Fruit fly (Drosophila melanogaster) whole organism, embryonic: ENCODE measurements around the gene corto.

ENCODE experiments used
- Bgb ChIP-seq: fragments of 200-800 bp; sonication (Bioruptor generic); IDR thresholded peaks from 2 replicates; pipeline ENCODE4 v1.3.6; 2022; ENCODE audit warnings: missing biosample characterization, missing genetic modification characterization; ENCODE audit not compliant: partially characterized antibody
- CG10543 ChIP-seq: fragments of 200-800 bp; sonication (Bioruptor generic); optimal IDR thresholded peaks from 3 replicates; lab custom pipeline; 2017; ENCODE audit warnings: missing biosample characterization, mild to moderate bottlenecking, missing genetic modification characterization, moderate library complexity
- CG10979 ChIP-seq: fragments of 200-800 bp; sonication (Bioruptor generic); optimal IDR thresholded peaks from 2 replicates; lab custom pipeline; 2018; ENCODE audit warnings: missing biosample characterization, mild to moderate bottlenecking, missing genetic modification characterization, moderate library complexity
- CG11723 ChIP-seq: fragments of 200-800 bp; sonication (Bioruptor generic); optimal IDR thresholded peaks from 2 replicates; lab custom pipeline; 2017; ENCODE audit warnings: missing biosample characterization, mild to moderate bottlenecking, missing genetic modification characterization
- CG13624 ChIP-seq: fragments of 200-800 bp; sonication (Bioruptor generic); optimal IDR thresholded peaks from 2 replicates; lab custom pipeline; 2016; ENCODE audit warnings: missing biosample characterization, missing genetic modification characterization
- CG14710 ChIP-seq: fragments of 200-800 bp; sonication (Bioruptor generic); optimal IDR thresholded peaks from 3 replicates; lab custom pipeline; 2019; ENCODE audit warnings: missing biosample characterization, mild to moderate bottlenecking, missing genetic modification characterization, moderate library complexity
- CG15269 ChIP-seq: fragments of 200-800 bp; sonication (Bioruptor generic); optimal IDR thresholded peaks from 2 replicates; lab custom pipeline; 2018; ENCODE audit warnings: missing biosample characterization, mild to moderate bottlenecking, missing genetic modification characterization, moderate library complexity
- CG15479 ChIP-seq: fragments of 200-800 bp; sonication (Bioruptor generic); optimal IDR thresholded peaks from 3 replicates; lab custom pipeline; 2019; ENCODE audit warnings: missing biosample characterization, mild to moderate bottlenecking, missing genetic modification characterization, moderate library complexity
- CG1603 ChIP-seq: fragments of 200-800 bp; sonication (Bioruptor generic); optimal IDR thresholded peaks from 2 replicates; lab custom pipeline; 2019; ENCODE audit warnings: missing biosample characterization, mild to moderate bottlenecking, missing genetic modification characterization, moderate library complexity
- CG17361 ChIP-seq: fragments of 200-800 bp; sonication (Bioruptor generic); IDR thresholded peaks from 3 replicates; pipeline ENCODE4 v1.3.6; 2022; ENCODE audit warnings: missing biosample characterization, missing genetic modification characterization
- CG17912 ChIP-seq: fragments of 200-800 bp; sonication (Bioruptor generic); optimal IDR thresholded peaks from 2 replicates; lab custom pipeline; 2018; ENCODE audit warnings: missing biosample characterization, mild to moderate bottlenecking, missing genetic modification characterization
- CG30403 ChIP-seq: fragments of 200-800 bp; sonication (Bioruptor generic); optimal IDR thresholded peaks from 3 replicates; lab custom pipeline; 2016; ENCODE audit warnings: missing biosample characterization, missing genetic modification characterization
- CG31441 ChIP-seq: fragments of 200-800 bp; sonication (Bioruptor generic); IDR thresholded peaks from 2 replicates; pipeline ENCODE4 v1.3.6; 2022; ENCODE audit warnings: missing biosample characterization, missing genetic modification characterization
- CG3281 ChIP-seq: fragments of 200-800 bp; sonication (Bioruptor generic); optimal IDR thresholded peaks from 3 replicates; lab custom pipeline; 2017; ENCODE audit warnings: missing biosample characterization, mild to moderate bottlenecking, missing genetic modification characterization
- CG33557 ChIP-seq: fragments of 200-800 bp; sonication (Bioruptor generic); optimal IDR thresholded peaks from 2 replicates; lab custom pipeline; 2019; ENCODE audit warnings: missing biosample characterization, mild to moderate bottlenecking, missing genetic modification characterization, moderate library complexity
- CG34376 ChIP-seq: fragments of 200-800 bp; sonication (Bioruptor generic); optimal IDR thresholded peaks from 2 replicates; lab custom pipeline; 2018; ENCODE audit warnings: missing biosample characterization, mild to moderate bottlenecking, missing genetic modification characterization
- CG3838 ChIP-seq: fragments of 200-800 bp; sonication (Bioruptor generic); optimal IDR thresholded peaks from 3 replicates; lab custom pipeline; 2016; ENCODE audit warnings: missing biosample characterization, missing genetic modification characterization
- CG7745 ChIP-seq: fragments of 200-800 bp; sonication (Bioruptor generic); optimal IDR thresholded peaks from 2 replicates; lab custom pipeline; 2018; ENCODE audit warnings: missing biosample characterization, mild to moderate bottlenecking, missing genetic modification characterization, moderate library complexity
- D19B ChIP-seq: fragments of 200-800 bp; sonication (Bioruptor generic); optimal IDR thresholded peaks from 2 replicates; lab custom pipeline; 2017; ENCODE audit warnings: missing biosample characterization, mild to moderate bottlenecking, missing genetic modification characterization
- Drgx ChIP-seq: fragments of 200-800 bp; sonication (Bioruptor generic); IDR thresholded peaks from 2 replicates; pipeline ENCODE4 v1.3.6; 2022; ENCODE audit warnings: missing biosample characterization, missing genetic modification characterization
- Ets65A ChIP-seq: fragments of 200-800 bp; sonication (Bioruptor generic); peaks from one replicate; lab custom pipeline; 2016; ENCODE audit warnings: missing biosample characterization, missing genetic modification characterization
- H15 ChIP-seq: fragments of 200-800 bp; sonication (Bioruptor generic); IDR thresholded peaks from 3 replicates; pipeline ENCODE4 v1.3.6; 2022; ENCODE audit warnings: missing biosample characterization, missing genetic modification characterization
- HHEX ChIP-seq: fragments of 200-800 bp; sonication (Bioruptor generic); optimal IDR thresholded peaks from 3 replicates; lab custom pipeline; 2017; ENCODE audit warnings: missing biosample characterization, mild to moderate bottlenecking, missing genetic modification characterization, missing genetic modification reagents
- Hand ChIP-seq: fragments of 200-800 bp; sonication (Bioruptor generic); optimal IDR thresholded peaks from 2 replicates; lab custom pipeline; 2017; ENCODE audit warnings: mild to moderate bottlenecking, missing biosample characterization, missing genetic modification reagents, missing genetic modification characterization
- Hsf ChIP-seq: fragments of 200-800 bp; sonication (Bioruptor generic); optimal IDR thresholded peaks from 3 replicates; lab custom pipeline; 2016; ENCODE audit warnings: missing biosample characterization, missing genetic modification characterization
- Kr ChIP-seq: fragments of 200-800 bp; sonication (Bioruptor generic); optimal IDR thresholded peaks from 2 replicates; lab custom pipeline; 2017; ENCODE audit warnings: missing biosample characterization, mild to moderate bottlenecking, missing genetic modification characterization
- NC2β ChIP-seq: fragments of 200-800 bp; sonication (Bioruptor generic); optimal IDR thresholded peaks from 2 replicates; lab custom pipeline; 2016; ENCODE audit warnings: missing biosample characterization, missing genetic modification characterization
- Ptx1 ChIP-seq: fragments of 200-800 bp; sonication (Bioruptor generic); IDR thresholded peaks from 2 replicates; pipeline ENCODE4 v1.3.6; 2022; ENCODE audit warnings: missing biosample characterization, missing genetic modification characterization
- Ssrp ChIP-seq: fragments of 200-800 bp; sonication (Bioruptor generic); optimal IDR thresholded peaks from 2 replicates; lab custom pipeline; 2018; ENCODE audit warnings: missing biosample characterization, mild to moderate bottlenecking, missing genetic modification characterization, moderate library complexity
- aop ChIP-seq: fragments of 200-800 bp; sonication (Bioruptor generic); IDR thresholded peaks from 2 replicates; pipeline ENCODE4 v1.3.6; 2022; ENCODE audit warnings: missing biosample characterization, missing genetic modification characterization
- ara ChIP-seq: fragments of 200-800 bp; sonication (Bioruptor generic); IDR thresholded peaks from 2 replicates; pipeline ENCODE4 v1.3.6; 2022; ENCODE audit warnings: missing biosample characterization, missing genetic modification characterization
- ato ChIP-seq: fragments of 200-800 bp; sonication (Bioruptor generic); IDR thresholded peaks from 2 replicates; pipeline ENCODE4 v1.3.6; 2022; ENCODE audit warnings: missing biosample characterization, missing genetic modification characterization; ENCODE audit not compliant: partially characterized antibody
- bcd ChIP-seq: fragments of 200-800 bp; sonication (Bioruptor generic); optimal IDR thresholded peaks from 2 replicates; lab custom pipeline; 2017; ENCODE audit warnings: missing biosample characterization, mild to moderate bottlenecking, missing genetic modification characterization
- bowl ChIP-seq: fragments of 200-800 bp; sonication (Bioruptor generic); IDR thresholded peaks from 2 replicates; pipeline ENCODE4 v1.3.6; 2022; ENCODE audit warnings: missing biosample characterization, missing genetic modification characterization
- danr ChIP-seq: fragments of 200-800 bp; sonication (Bioruptor generic); IDR thresholded peaks from 2 replicates; pipeline ENCODE4 v1.3.6; 2022; ENCODE audit warnings: missing biosample characterization, missing genetic modification characterization
- dmrt11E ChIP-seq: fragments of 200-800 bp; sonication (Bioruptor generic); optimal IDR thresholded peaks from 3 replicates; lab custom pipeline; 2018; ENCODE audit warnings: missing biosample characterization, mild to moderate bottlenecking, missing genetic modification characterization, moderate library complexity
- en ChIP-seq: fragments of 200-800 bp; sonication (Bioruptor generic); optimal IDR thresholded peaks from 2 replicates; lab custom pipeline; 2016; ENCODE audit warnings: missing biosample characterization, missing genetic modification characterization
- fru ChIP-seq: fragments of >200 bp; optimal IDR thresholded peaks from 2 replicates; lab custom pipeline; 2017
- hb ChIP-seq: fragments of 200-800 bp; sonication (Bioruptor generic); IDR thresholded peaks from 3 replicates; pipeline ENCODE4 v1.3.6; 2022; ENCODE audit warnings: missing biosample characterization, missing genetic modification characterization; ENCODE audit not compliant: partially characterized antibody
- kay ChIP-seq: fragments of 200-800 bp; sonication (Bioruptor generic); optimal IDR thresholded peaks from 2 replicates; lab custom pipeline; 2016; ENCODE audit warnings: missing biosample characterization, missing genetic modification characterization
- mam ChIP-seq: fragments of 200-800 bp; sonication (Bioruptor generic); optimal IDR thresholded peaks from 3 replicates; lab custom pipeline; 2016; ENCODE audit warnings: missing biosample characterization, missing genetic modification characterization
- oc ChIP-seq: fragments of 200-800 bp; sonication (Bioruptor generic); optimal IDR thresholded peaks from 2 replicates; lab custom pipeline; 2018; ENCODE audit warnings: missing biosample characterization, mild to moderate bottlenecking, missing genetic modification characterization, moderate library complexity
- pb ChIP-seq: fragments of 200-800 bp; sonication (Bioruptor generic); optimal IDR thresholded peaks from 3 replicates; lab custom pipeline; 2016; ENCODE audit warnings: missing biosample characterization, missing genetic modification characterization
- pum ChIP-seq: fragments of 200-800 bp; sonication (Bioruptor generic); optimal IDR thresholded peaks from 2 replicates; lab custom pipeline; 2016; ENCODE audit warnings: missing biosample characterization, missing genetic modification characterization
- sens ChIP-seq: fragments of 200-800 bp; sonication (Bioruptor generic); peaks from one replicate; lab custom pipeline; 2016; ENCODE audit warnings: missing biosample characterization, missing genetic modification characterization
- sna ChIP-seq: fragments of 200-800 bp; sonication (Bioruptor generic); IDR thresholded peaks from 2 replicates; pipeline ENCODE4 v1.3.6; 2022; ENCODE audit warnings: missing biosample characterization, missing genetic modification characterization; ENCODE audit not compliant: partially characterized antibody
- tll ChIP-seq, 2 experiments: fragments of 200-800 bp in 1 of 2; fragments of >200 bp in 1 of 2; sonication (Bioruptor generic) in 1 of 2; optimal IDR thresholded peaks; 2 replicates each; lab custom pipeline; 2017 to 2019; ENCODE audit warnings: missing biosample characterization in 2 of 2, missing genetic modification characterization in 2 of 2, mild to moderate bottlenecking in 1 of 2, moderate library complexity in 1 of 2
- zen ChIP-seq: fragments of 200-800 bp; sonication (Bioruptor generic); optimal IDR thresholded peaks from 3 replicates; lab custom pipeline; 2018; ENCODE audit warnings: missing biosample characterization, mild to moderate bottlenecking, missing genetic modification characterization, moderate library complexity
- zen2 ChIP-seq: fragments of 200-800 bp; sonication (Bioruptor generic); IDR thresholded peaks from 3 replicates; pipeline ENCODE4 v1.3.6; 2022; ENCODE audit warnings: missing biosample characterization, missing genetic modification characterization; ENCODE audit not compliant: partially characterized antibody

The corto gene

dm6 chr3R:5095137-5095802 lies 8.4 kb upstream of the corto start (continued):
- TF ChIP-seq CG34376 (GFP tag; lab: Kevin White, UChicago) (no peak), aop (no peak), CG30403 (peak; percentile 8), Drgx (GFP tag; lab: Robert Waterston, UW) (peak; percentile 37; the same call in 1 of the 2 replicates), D19B (no peak), pum (no peak), ato (GFP tag; lab: Robert Waterston, UW) (no peak), CG1603 (tag; lab: Kevin White, UChicago) (peak; percentile 44), Hand (GFP tag; lab: Kevin White, UChicago) (no peak), CG17912 (GFP tag; lab: Kevin White, UChicago) (no peak), bcd (GFP tag; lab: Kevin White, UChicago) (no peak), ara (GFP tag; lab: Robert Waterston, UW) (peak; percentile 59), CG15269 (tag; lab: Kevin White, UChicago) (no peak), CG3281 (no peak), CG14710 (peak; percentile 19), Ssrp (peak; percentile 18), sens (GFP tag; lab: Kevin White, UChicago) (peak; percentile 94), CG10979 (peak; percentile 36), H15 (no peak; the same call in 2 of the 3 replicates), fru (lab: Kevin White, UChicago) (no peak), CG7745 (no peak), CG17361 (GFP tag; lab: Robert Waterston, UW) (0 out of 3 replicates have a peak, but pooled peaks have one; percentile 8), CG31441 (GFP tag; lab: Robert Waterston, UW) (no peak), CG10543 (GFP tag; lab: Kevin White, UChicago) (no peak), CG11723 (GFP tag; lab: Kevin White, UChicago) (no peak), Ptx1 (GFP tag; lab: Robert Waterston, UW) (0 out of 2 replicates have a peak, but pooled peaks have one; percentile 27), danr (no peak), dmrt11E (peak; percentile 17)

dm6 chr3R:5094288-5094687 lies 7.4 kb upstream of the corto start:
- TF ChIP-seq oc (tag; lab: Kevin White, UChicago) (peak; percentile 19), Hsf (GFP tag; lab: Kevin White, UChicago) (no peak), zen (tag; lab: Kevin White, UChicago) (peak; percentile 79), tll (GFP tag; optimal IDR thresholded peaks at IDR 0.05; lab: Kevin White, UChicago) (peak in 1 of 2 experiments; percentile 53), Ets65A (GFP tag; lab: Kevin White, UChicago) (peak; percentile 35), bowl (GFP tag; lab: Robert Waterston, UW) (no peak), CG15479 (GFP tag; lab: Kevin White, UChicago) (peak; percentile 68)

dm6 chr3R:5090286-5090685 lies 3.4 kb upstream of the corto start:
- no peak for TF ChIP-seq en
- no peak for TF ChIP-seq hb (GFP tag; lab: Robert Waterston, UW)
- TF ChIP-seq oc (tag; lab: Kevin White, UChicago): peak; percentile 24
- no peak for TF ChIP-seq CG30403
- TF ChIP-seq HHEX (GFP tag; lab: Kevin White, UChicago): no peak
- TF ChIP-seq sna (GFP tag; lab: Robert Waterston, UW): no peak
- TF ChIP-seq CG15479 (GFP tag; lab: Kevin White, UChicago): peak; percentile 47
- TF ChIP-seq kay (GFP tag; lab: Kevin White, UChicago): no peak
- TF ChIP-seq CG33557 (GFP tag; lab: Kevin White, UChicago): no peak
- TF ChIP-seq pb (GFP tag; lab: Kevin White, UChicago): no peak
- TF ChIP-seq zen2 (GFP tag; lab: Robert Waterston, UW): no peak
- TF ChIP-seq NC2β (GFP tag; lab: Kevin White, UChicago): no peak
- TF ChIP-seq mam: no peak
- TF ChIP-seq Kr (GFP tag; lab: Kevin White, UChicago): peak; percentile 39
- no peak for TF ChIP-seq CG13624 (GFP tag; lab: Kevin White, UChicago)
- no peak for TF ChIP-seq Bgb (GFP tag; lab: Robert Waterston, UW)
- no peak for TF ChIP-seq CG3838 (GFP tag; lab: Kevin White, UChicago)
- peak in 1 of 2 experiments; percentile 65 for TF ChIP-seq tll (GFP tag; optimal IDR thresholded peaks at IDR 0.05; lab: Kevin White, UChicago)
